Fruit fly (Drosophila melanogaster) whole organism, embryonic: Measurements from ENCODE around the gene CG16727.

ENCODE experiments used
- Adf1 ChIP-seq: fragments of 200-800 bp; sonication (Bioruptor generic); IDR thresholded peaks from 2 replicates; pipeline ENCODE4 v1.3.6; 2022; ENCODE audit warnings: missing biosample characterization, missing genetic modification characterization
- C15 ChIP-seq: fragments of 200-800 bp; sonication (Bioruptor generic); IDR thresholded peaks from 3 replicates; pipeline ENCODE4 v1.3.6; 2022; ENCODE audit warnings: missing biosample characterization, missing genetic modification characterization
- CG11456 ChIP-seq: fragments of 200-800 bp; sonication (Bioruptor generic); IDR thresholded peaks from 3 replicates; pipeline ENCODE4 v1.3.6; 2022; ENCODE audit warnings: missing biosample characterization, missing genetic modification characterization
- CG12071 ChIP-seq: fragments of 200-800 bp; sonication (Bioruptor generic); optimal IDR thresholded peaks from 3 replicates; lab custom pipeline; 2018; ENCODE audit warnings: missing biosample characterization, mild to moderate bottlenecking, missing genetic modification characterization
- CG13894 ChIP-seq: fragments of 200-800 bp; sonication (Bioruptor generic); optimal IDR thresholded peaks from 3 replicates; lab custom pipeline; 2018; ENCODE audit warnings: missing biosample characterization, mild to moderate bottlenecking, missing genetic modification characterization, moderate library complexity
- CG31365 ChIP-seq: fragments of 200-800 bp; sonication (Bioruptor generic); optimal IDR thresholded peaks from 2 replicates; lab custom pipeline; 2018; ENCODE audit warnings: missing biosample characterization, mild to moderate bottlenecking, missing genetic modification characterization
- CG34376 ChIP-seq: fragments of 200-800 bp; sonication (Bioruptor generic); optimal IDR thresholded peaks from 2 replicates; lab custom pipeline; 2018; ENCODE audit warnings: missing biosample characterization, mild to moderate bottlenecking, missing genetic modification characterization
- CG34422 ChIP-seq: fragments of 200-800 bp; sonication (Bioruptor generic); IDR thresholded peaks from 3 replicates; pipeline ENCODE4 v1.3.6; 2022; ENCODE audit warnings: missing biosample characterization, missing genetic modification characterization
- CG42726 ChIP-seq: fragments of 200-800 bp; sonication (Bioruptor generic); IDR thresholded peaks from 2 replicates; pipeline ENCODE4 v1.3.6; 2022; ENCODE audit warnings: missing biosample characterization, missing genetic modification characterization; ENCODE audit not compliant: partially characterized antibody
- CG4820 ChIP-seq: fragments of 200-800 bp; sonication (Bioruptor generic); optimal IDR thresholded peaks from 3 replicates; lab custom pipeline; 2016; ENCODE audit warnings: missing biosample characterization, missing genetic modification characterization
- CG6791 ChIP-seq: fragments of 200-800 bp; sonication (Bioruptor generic); IDR thresholded peaks from 3 replicates; pipeline ENCODE4 v1.3.6; 2022; ENCODE audit warnings: missing biosample characterization, missing genetic modification characterization; ENCODE audit not compliant: partially characterized antibody
- CTCF ChIP-seq: fragments of 200-800 bp; sonication (Bioruptor generic); optimal IDR thresholded peaks from 2 replicates; lab custom pipeline; 2017; ENCODE audit warnings: missing biosample characterization, mild to moderate bottlenecking, missing genetic modification characterization, moderate library complexity
- Dll ChIP-seq: fragments of 200-800 bp; sonication (Bioruptor generic); IDR thresholded peaks from 4 replicates; pipeline ENCODE4 v1.3.6; 2022; ENCODE audit warnings: missing biosample characterization, missing genetic modification characterization; ENCODE audit not compliant: partially characterized antibody
- Dref ChIP-seq: fragments of 200-800 bp; sonication (Bioruptor generic); IDR thresholded peaks from 2 replicates; pipeline ENCODE4 v1.3.6; 2022; ENCODE audit warnings: missing biosample characterization, missing genetic modification characterization
- E2f2 ChIP-seq: fragments of 200-800 bp; sonication (Bioruptor generic); IDR thresholded peaks from 2 replicates; pipeline ENCODE4 v1.3.6; 2022; ENCODE audit warnings: missing biosample characterization, missing genetic modification characterization
- GATAe ChIP-seq: fragments of 200-800 bp; sonication (Bioruptor generic); conservative IDR thresholded peaks from 2 replicates; pipeline ENCODE4 v1.3.6; 2022; ENCODE audit warnings: missing biosample characterization, missing genetic modification characterization
- HHEX ChIP-seq: fragments of 200-800 bp; sonication (Bioruptor generic); optimal IDR thresholded peaks from 3 replicates; lab custom pipeline; 2017; ENCODE audit warnings: missing biosample characterization, mild to moderate bottlenecking, missing genetic modification characterization, missing genetic modification reagents
- Hr51 ChIP-seq, 2 experiments: fragments of 200-800 bp; sonication (Bioruptor generic); optimal IDR thresholded peaks; 2 replicates in 1 of 2; 3 replicates in 1 of 2; lab custom pipeline; 2016 to 2018; ENCODE audit warnings: missing biosample characterization in 2 of 2, missing genetic modification characterization in 2 of 2, mild to moderate bottlenecking in 1 of 2, moderate library complexity in 1 of 2
- Jarid2 ChIP-seq: fragments of 200-800 bp; sonication (Bioruptor generic); optimal IDR thresholded peaks from 3 replicates; lab custom pipeline; 2017; ENCODE audit warnings: mild to moderate bottlenecking, missing biosample characterization, missing genetic modification reagents, missing genetic modification characterization
- MTF-1 ChIP-seq: fragments of 200-800 bp; sonication (Bioruptor generic); optimal IDR thresholded peaks from 2 replicates; lab custom pipeline; 2018; ENCODE audit warnings: missing biosample characterization, mild to moderate bottlenecking, missing genetic modification characterization, borderline replicate concordance
- Max ChIP-seq: fragments of 200-800 bp; sonication (Bioruptor generic); optimal IDR thresholded peaks from 2 replicates; lab custom pipeline; 2016; ENCODE audit warnings: missing biosample characterization, mild to moderate bottlenecking, missing genetic modification characterization
- Med ChIP-seq: fragments of 200-800 bp; sonication (Bioruptor generic); peaks from one replicate; lab custom pipeline; 2016; ENCODE audit warnings: missing biosample characterization, missing genetic modification characterization, mild to moderate bottlenecking, inconsistent platforms, moderate library complexity
- Nf-YC ChIP-seq: fragments of 200-800 bp; optimal IDR thresholded peaks from 3 replicates; lab custom pipeline; 2019; ENCODE audit warnings: missing biosample characterization, mild to moderate bottlenecking, missing genetic modification characterization, moderate library complexity
- Rfx ChIP-seq: fragments of 200-800 bp; sonication (Bioruptor generic); IDR thresholded peaks from 2 replicates; pipeline ENCODE4 v1.3.6; 2022; ENCODE audit warnings: missing biosample characterization, missing genetic modification characterization
- Trl ChIP-seq, 3 experiments: fragments of >200 bp in 2 of 3; fragments of 200-800 bp in 1 of 3; sonication (Bioruptor generic) in 1 of 3; optimal IDR thresholded peaks; 2 replicates in 1 of 3; 3 replicates in 2 of 3; lab custom pipeline; 2016 to 2017; ENCODE audit warnings: missing biosample characterization in 1 of 3, missing genetic modification characterization in 1 of 3
- abd-A ChIP-seq: fragments of 200-800 bp; sonication (Bioruptor generic); optimal IDR thresholded peaks from 3 replicates; lab custom pipeline; 2019; ENCODE audit warnings: missing biosample characterization, mild to moderate bottlenecking, missing genetic modification characterization, moderate library complexity
- amos ChIP-seq: fragments of 200-800 bp; sonication (Bioruptor generic); IDR thresholded peaks from 2 replicates; pipeline ENCODE4 v1.3.6; 2022; ENCODE audit warnings: missing biosample characterization, missing genetic modification characterization; ENCODE audit not compliant: partially characterized antibody
- chinmo ChIP-seq: fragments of 200-800 bp; sonication (Bioruptor generic); IDR thresholded peaks from 4 replicates; pipeline ENCODE4 v1.3.6; 2022; ENCODE audit warnings: missing biosample characterization, missing genetic modification characterization; ENCODE audit not compliant: partially characterized antibody
- crol ChIP-seq: fragments of 200-800 bp; sonication (Bioruptor generic); IDR thresholded peaks from 2 replicates; pipeline ENCODE4 v1.3.6; 2022; ENCODE audit warnings: missing biosample characterization, missing genetic modification characterization
- ewg ChIP-seq: fragments of 200-800 bp; sonication (Bioruptor generic); optimal IDR thresholded peaks from 3 replicates; lab custom pipeline; 2017; ENCODE audit warnings: mild to moderate bottlenecking, missing biosample characterization, missing genetic modification reagents, missing genetic modification characterization
- ftz-f1 ChIP-seq: fragments of 200-800 bp; sonication (Bioruptor generic); optimal IDR thresholded peaks from 2 replicates; lab custom pipeline; 2016; ENCODE audit warnings: missing biosample characterization, missing genetic modification characterization
- fu2 ChIP-seq: fragments of 200-800 bp; sonication (Bioruptor generic); optimal IDR thresholded peaks from 2 replicates; lab custom pipeline; 2016; ENCODE audit warnings: missing biosample characterization, missing genetic modification characterization
- hbn ChIP-seq: fragments of 200-800 bp; sonication (Bioruptor generic); IDR thresholded peaks from 2 replicates; pipeline ENCODE4 v1.3.6; 2022; ENCODE audit warnings: missing biosample characterization, missing genetic modification characterization; ENCODE audit not compliant: partially characterized antibody
- lmd ChIP-seq: fragments of 200-800 bp; sonication (Bioruptor generic); IDR thresholded peaks from 2 replicates; pipeline ENCODE4 v1.3.6; 2022; ENCODE audit warnings: missing biosample characterization, missing genetic modification characterization
- lov ChIP-seq, 2 experiments: fragments of 200-800 bp in 1 of 2; fragments of >200 bp in 1 of 2; sonication (Bioruptor generic) in 1 of 2; IDR thresholded peaks in 1 of 2; optimal IDR thresholded peaks in 1 of 2; 2 replicates in 1 of 2; 3 replicates in 1 of 2; pipeline versions ENCODE4 v1.3.6 to Lab custom; 2017 to 2022; ENCODE audit warnings: missing biosample characterization in 1 of 2, missing genetic modification characterization in 1 of 2
- otp ChIP-seq: fragments of 200-800 bp; sonication (Bioruptor generic); IDR thresholded peaks from 3 replicates; pipeline ENCODE4, ENCODE4 v1.3.6; 2022; ENCODE audit warnings: missing biosample characterization, missing genetic modification characterization
- pita ChIP-seq: fragments of 200-800 bp; sonication (Bioruptor generic); optimal IDR thresholded peaks from 2 replicates; lab custom pipeline; 2017; ENCODE audit warnings: missing biosample characterization, mild to moderate bottlenecking, missing genetic modification characterization
- rib ChIP-seq: fragments of 200-800 bp; sonication (Bioruptor generic); IDR thresholded peaks from 2 replicates; pipeline ENCODE4 v1.3.6; 2022; ENCODE audit warnings: missing biosample characterization, missing genetic modification characterization
- row ChIP-seq: fragments of 200-800 bp; sonication (Bioruptor generic); IDR thresholded peaks from 3 replicates; pipeline ENCODE4 v1.3.6; 2022; ENCODE audit warnings: missing biosample characterization, missing genetic modification characterization
- run ChIP-seq: fragments of 200-800 bp; sonication (Bioruptor generic); optimal IDR thresholded peaks from 3 replicates; lab custom pipeline; 2018; ENCODE audit warnings: missing biosample characterization, mild to moderate bottlenecking, missing genetic modification characterization
- sna ChIP-seq: fragments of 200-800 bp; sonication (Bioruptor generic); IDR thresholded peaks from 2 replicates; pipeline ENCODE4 v1.3.6; 2022; ENCODE audit warnings: missing biosample characterization, missing genetic modification characterization; ENCODE audit not compliant: partially characterized antibody
- so ChIP-seq: fragments of 200-800 bp; sonication (Bioruptor generic); IDR thresholded peaks from 3 replicates; pipeline ENCODE4 v1.3.6; 2022; ENCODE audit warnings: missing biosample characterization, missing genetic modification characterization
- sr ChIP-seq: fragments of 200-800 bp; sonication (Bioruptor generic); IDR thresholded peaks from 3 replicates; pipeline ENCODE4 v1.3.6; 2022; ENCODE audit warnings: missing biosample characterization, missing genetic modification characterization
- tap ChIP-seq: fragments of 200-800 bp; optimal IDR thresholded peaks from 3 replicates; lab custom pipeline; 2019; ENCODE audit warnings: missing biosample characterization, mild to moderate bottlenecking, missing genetic modification characterization, moderate library complexity
- ttk ChIP-seq: fragments of 200-800 bp; sonication (Bioruptor generic); IDR thresholded peaks from 2 replicates; pipeline ENCODE4 v2.1.2; 2022; ENCODE audit warnings: missing biosample characterization, missing genetic modification characterization
- twi ChIP-seq: fragments of 200-800 bp; optimal IDR thresholded peaks from 2 replicates; lab custom pipeline; 2019; ENCODE audit warnings: missing biosample characterization, mild to moderate bottlenecking, missing genetic modification characterization, moderate library complexity
- unc-4 ChIP-seq: fragments of 200-800 bp; sonication (Bioruptor generic); IDR thresholded peaks from 2 replicates; pipeline ENCODE4 v1.3.6; 2022; ENCODE audit warnings: missing biosample characterization, missing genetic modification characterization; ENCODE audit not compliant: partially characterized antibody
- vvl ChIP-seq: fragments of 200-800 bp; sonication (Bioruptor generic); IDR thresholded peaks from 2 replicates; pipeline ENCODE4 v1.3.6; 2022; ENCODE audit warnings: missing biosample characterization, missing genetic modification characterization

CG16727 gene

DNA sequence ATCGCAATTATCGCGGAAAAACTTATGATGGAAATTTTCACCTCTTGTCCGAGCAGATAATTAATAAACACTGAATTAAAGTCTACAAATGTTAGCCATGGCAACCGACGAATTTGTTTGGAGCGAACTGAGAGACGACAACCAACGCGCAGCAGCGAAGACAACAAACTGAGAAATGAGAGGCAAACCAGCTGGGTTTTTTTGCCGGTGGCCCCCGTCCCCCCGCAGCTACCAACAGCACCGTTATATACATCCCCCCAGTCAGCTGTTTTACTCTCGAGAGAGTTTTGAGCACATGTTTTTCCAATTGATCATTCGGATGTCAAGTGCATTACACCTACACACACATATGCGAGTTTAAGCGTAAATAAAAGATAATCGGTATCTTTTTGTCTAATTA is 27.9 kb downstream of the CG16727 start (continued):
- TF ChIP-seq chinmo (GFP tag; lab: Robert Waterston, UW) = peak; percentile 94; the same call in 3 of the 4 replicates
- no peak for TF ChIP-seq CG6791 (GFP tag; lab: Robert Waterston, UW)
- peak; percentile 11 for TF ChIP-seq CG13894
- peak; percentile 58; the same call in 1 of the 2 replicates for TF ChIP-seq sna
- TF ChIP-seq CG31365 (tag; lab: Kevin White, UChicago) = peak; percentile 5
- TF ChIP-seq CG11456 = no peak
- peak; percentile 55 to 79 for TF ChIP-seq Trl (optimal IDR thresholded peaks at IDR 0.05; lab: Kevin White, UChicago)
- TF ChIP-seq Trl (GFP tag; optimal IDR thresholded peaks at IDR 0.05; lab: Kevin White, UChicago) = no peak
- peak; percentile 13 for TF ChIP-seq twi (tag; lab: Kevin White, UChicago)
- no peak for TF ChIP-seq CTCF (GFP tag; lab: Kevin White, UChicago)
- no peak for TF ChIP-seq CG4820 (GFP tag; lab: Kevin White, UChicago)
- TF ChIP-seq so (GFP tag; lab: Robert Waterston, UW) = 0 out of 3 replicates have a peak, but pooled peaks have one; percentile 46
- peak; percentile 23 for TF ChIP-seq CG12071 (GFP tag; lab: Kevin White, UChicago)
- peak in 1 of 2 experiments; percentile 19 for TF ChIP-seq Hr51 (GFP tag; optimal IDR thresholded peaks at IDR 0.05; lab: Kevin White, UChicago)
- TF ChIP-seq hbn = 0 out of 2 replicates have a peak, but pooled peaks have one; percentile 45
- TF ChIP-seq MTF-1 (GFP tag; lab: Kevin White, UChicago) = peak; percentile 39
- no peak for TF ChIP-seq GATAe (GFP tag; lab: Robert Waterston, UW)
- peak; percentile 42; the same call in 1 of the 2 replicates for TF ChIP-seq Rfx (GFP tag; lab: Robert Waterston, UW)
- peak; percentile 4 for TF ChIP-seq tap
- peak; percentile 50 for TF ChIP-seq ftz-f1 (GFP tag; lab: Kevin White, UChicago)
- no peak for TF ChIP-seq run
- no peak for TF ChIP-seq pita
- peak; percentile 69; the same call in 1 of the 3 replicates for TF ChIP-seq CG34422
- no peak; the same call in 1 of the 2 replicates for TF ChIP-seq amos (GFP tag; lab: Robert Waterston, UW)
- peak; percentile 62 for TF ChIP-seq Jarid2 (GFP tag; lab: Kevin White, UChicago)
- peak; percentile 25; the same call in 1 of the 2 replicates for TF ChIP-seq Adf1
- peak; percentile 49 for TF ChIP-seq rib (GFP tag; lab: Robert Waterston, UW)
- TF ChIP-seq crol (GFP tag; lab: Robert Waterston, UW) = peak; percentile 97
- TF ChIP-seq CG42726 = no peak
- TF ChIP-seq vvl (GFP tag; lab: Robert Waterston, UW) = peak; percentile 26; the same call in 1 of the 2 replicates
- 0 out of 3 replicates have a peak, but pooled peaks have one; percentile 42 for TF ChIP-seq otp (GFP tag; lab: Robert Waterston, UW)
- peak; percentile 33; the same call in 1 of the 2 replicates for TF ChIP-seq unc-4
- peak; percentile 9; the same call in 1 of the 3 replicates for TF ChIP-seq sr
- TF ChIP-seq CG34376 = peak; percentile 32
- no peak for TF ChIP-seq C15
- TF ChIP-seq Dref (GFP tag; lab: Robert Waterston, UW) = 0 out of 2 replicates have a peak, but pooled peaks have one; percentile 22
- no peak for TF ChIP-seq fu2 (GFP tag; lab: Kevin White, UChicago)
- TF ChIP-seq Med (GFP tag; lab: Kevin White, UChicago) = peak; percentile 80
- peak; percentile 4 for TF ChIP-seq Max
- TF ChIP-seq abd-A (tag; lab: Kevin White, UChicago) = peak; percentile 16
- peak; percentile 50; the same call in 1 of the 2 replicates for TF ChIP-seq ttk (GFP tag; lab: Robert Waterston, UW)
- TF ChIP-seq HHEX (GFP tag; lab: Kevin White, UChicago) = no peak
- TF ChIP-seq lov (optimal IDR thresholded peaks at IDR 0.05; lab: Kevin White, UChicago) = no peak
- TF ChIP-seq lov (GFP tag; IDR thresholded peaks at IDR 0.05; lab: Robert Waterston, UW) = no peak
- TF ChIP-seq E2f2 (GFP tag; lab: Robert Waterston, UW) = 0 out of 2 replicates have a peak, but pooled peaks have one; percentile 16
- no peak for TF ChIP-seq Nf-YC (tag; lab: Kevin White, UChicago)
- peak; percentile 36 for TF ChIP-seq ewg (GFP tag; lab: Kevin White, UChicago)
- no peak for TF ChIP-seq lmd
- peak; percentile 42; the same call in 2 of the 4 replicates for TF ChIP-seq Dll (GFP tag; lab: Robert Waterston, UW)
- peak; percentile 16; the same call in 1 of the 3 replicates for TF ChIP-seq row
